Worm (Caenorhabditis elegans) whole organism, L4 larva: ENCODE data around the gene H20J04.4.

Source experiments
- D1046.2 ChIP-seq: fragments of 200-800 bp; sonication (Bioruptor generic); IDR thresholded peaks from 2 replicates; pipeline ENCODE4 v1.3.6; 2022; ENCODE audit warnings: missing genetic modification characterization, missing compliant biosample characterization
- F10B5.3 ChIP-seq: sonication (generic microtip); optimal IDR thresholded peaks from 2 replicates; lab custom pipeline; 2016; ENCODE audit warnings: mild to moderate bottlenecking, missing genetic modification characterization, missing compliant biosample characterization
- F37D6.2 ChIP-seq: sonication (generic microtip); optimal IDR thresholded peaks from 2 replicates; lab custom pipeline; 2016; ENCODE audit warnings: mild to moderate bottlenecking, missing genetic modification characterization, missing compliant biosample characterization
- R02D3.7 ChIP-seq: fragments of 150-350 bp; sonication (generic microtip); optimal IDR thresholded peaks from 3 replicates; lab custom pipeline; 2014; ENCODE audit warnings: missing biosample characterization, missing genetic modification characterization
- T20F7.1 ChIP-seq: fragments of 200-800 bp; sonication (Bioruptor generic); optimal IDR thresholded peaks from 2 replicates; lab custom pipeline; 2018; ENCODE audit warnings: mild to moderate bottlenecking, missing genetic modification characterization, missing compliant biosample characterization
- Y48G9A.11 ChIP-seq: fragments of 200-800 bp; sonication (Bioruptor generic); IDR thresholded peaks from 2 replicates; pipeline ENCODE4 v1.3.6; 2022; ENCODE audit warnings: missing genetic modification reagents, missing genetic modification characterization, missing compliant biosample characterization
- Y5F2A.4 ChIP-seq: fragments of 200-800 bp; sonication (Bioruptor generic); optimal IDR thresholded peaks from 2 replicates; lab custom pipeline; 2018; ENCODE audit warnings: mild to moderate bottlenecking, missing genetic modification characterization, missing compliant biosample characterization
- Y75B8A.6 ChIP-seq: fragments of 200-800 bp; sonication (Bioruptor generic); IDR thresholded peaks from 2 replicates; pipeline ENCODE4 v1.3.6; 2022; ENCODE audit warnings: missing genetic modification reagents, missing genetic modification characterization, missing compliant biosample characterization
- ZK337.2 ChIP-seq: fragments of 200-800 bp; sonication (Bioruptor generic); IDR thresholded peaks from 2 replicates; pipeline ENCODE4 v1.3.6; 2022; ENCODE audit warnings: missing genetic modification reagents, missing genetic modification characterization, missing compliant biosample characterization
- aha-1 ChIP-seq: fragments of 150-350 bp; peaks from one replicate; lab custom pipeline; 2014; ENCODE audit warnings: missing biosample characterization, missing genetic modification characterization
- arid-1 ChIP-seq: fragments of 200-800 bp; sonication (Bioruptor generic); conservative IDR thresholded peaks from 2 replicates; pipeline ENCODE4 v1.3.6; 2022; ENCODE audit warnings: missing genetic modification reagents, missing genetic modification characterization, missing compliant biosample characterization
- ceh-44 ChIP-seq: fragments of 200-800 bp; sonication (Bioruptor generic); IDR thresholded peaks from 2 replicates; pipeline ENCODE4 v1.3.6; 2022; ENCODE audit warnings: missing genetic modification reagents, missing genetic modification characterization, missing compliant biosample characterization
- cey-2 ChIP-seq: sonication (generic microtip); optimal IDR thresholded peaks from 3 replicates; lab custom pipeline; 2017; ENCODE audit warnings: missing genetic modification characterization, mild to moderate bottlenecking, missing compliant biosample characterization, antibody characterized with exemption, borderline replicate concordance; ENCODE audit not compliant: insufficient read depth
- daf-16 ChIP-seq, 3 experiments: sonication (generic microtip); optimal IDR thresholded peaks; 2 replicates each; lab custom pipeline; 2016 to 2017; ENCODE audit warnings: missing genetic modification characterization in 3 of 3, missing genetic modification reagents in 3 of 3, mild to moderate bottlenecking in 2 of 3, missing compliant biosample characterization in 2 of 3, missing biosample characterization in 1 of 3, moderate library complexity in 1 of 3
- daf-8 ChIP-seq: fragments of 200-800 bp; sonication (Bioruptor generic); IDR thresholded peaks from 2 replicates; pipeline ENCODE4 v1.3.6; 2022; ENCODE audit warnings: missing genetic modification characterization, missing compliant biosample characterization
- dmd-6 ChIP-seq: fragments of 200-800 bp; sonication (Bioruptor generic); IDR thresholded peaks from 2 replicates; pipeline ENCODE4 v1.3.6; 2022; ENCODE audit warnings: missing genetic modification reagents, missing genetic modification characterization, missing compliant biosample characterization
- dmd-9 ChIP-seq: fragments of 200-800 bp; sonication (Bioruptor generic); IDR thresholded peaks from 2 replicates; pipeline ENCODE4 v1.3.6; 2022; ENCODE audit warnings: missing genetic modification reagents, missing genetic modification characterization, missing compliant biosample characterization
- dve-1 ChIP-seq: sonication (generic microtip); optimal IDR thresholded peaks from 2 replicates; lab custom pipeline; 2017; ENCODE audit warnings: antibody characterized with exemption, mild to moderate bottlenecking, missing genetic modification characterization, missing compliant biosample characterization; ENCODE audit not compliant: insufficient read depth
- gei-8 ChIP-seq: fragments of 200-800 bp; sonication (Bioruptor generic); optimal IDR thresholded peaks from 2 replicates; lab custom pipeline; 2018; ENCODE audit warnings: mild to moderate bottlenecking, missing genetic modification characterization, missing compliant biosample characterization
- hif-1 ChIP-seq, 2 experiments: sonication (generic microtip); optimal IDR thresholded peaks; 2 replicates each; lab custom pipeline; 2016 to 2017; ENCODE audit warnings: missing compliant biosample characterization in 2 of 2, missing genetic modification characterization in 2 of 2, missing genetic modification reagents in 2 of 2, missing genotype in 2 of 2, mild to moderate bottlenecking in 1 of 2
- hlh-11 ChIP-seq: fragments of 200-800 bp; sonication (Bioruptor generic); optimal IDR thresholded peaks from 2 replicates; lab custom pipeline; 2018; ENCODE audit warnings: mild to moderate bottlenecking, missing genetic modification characterization, missing compliant biosample characterization
- hmg-1.1 ChIP-seq: fragments of 200-800 bp; sonication (Bioruptor generic); IDR thresholded peaks from 2 replicates; pipeline ENCODE4 v1.3.6; 2022; ENCODE audit warnings: missing genetic modification reagents, missing genetic modification characterization, missing compliant biosample characterization
- lin-29 ChIP-seq: fragments of 200-800 bp; sonication (Bioruptor generic); IDR thresholded peaks from 2 replicates; pipeline ENCODE4 v1.3.6; 2022; ENCODE audit warnings: missing genetic modification reagents, missing genetic modification characterization, missing compliant biosample characterization
- lin-38 ChIP-seq: fragments of 200-800 bp; sonication (Bioruptor generic); IDR thresholded peaks from 2 replicates; pipeline ENCODE4 v1.3.6; 2022; ENCODE audit warnings: missing genetic modification reagents, missing genetic modification characterization, missing compliant biosample characterization
- madf-5 ChIP-seq, 2 experiments: fragments of 200-800 bp; sonication (Bioruptor generic); IDR thresholded peaks; 2 replicates each; pipeline ENCODE4 v1.3.6; 2022; ENCODE audit warnings: missing compliant biosample characterization in 2 of 2, missing genetic modification characterization in 2 of 2
- mdl-1 ChIP-seq, 2 experiments: fragments of 150-350 bp in 1 of 2; sonication (generic microtip) in 1 of 2; optimal IDR thresholded peaks; 2 replicates each; lab custom pipeline; 2014 to 2017; ENCODE audit warnings: missing biosample characterization in 2 of 2, missing genetic modification characterization in 2 of 2
- mdt-29 ChIP-seq: fragments of 200-800 bp; sonication (Bioruptor generic); IDR thresholded peaks from 2 replicates; pipeline ENCODE4 v1.3.6; 2022; ENCODE audit warnings: missing genetic modification reagents, missing genetic modification characterization, missing compliant biosample characterization
- mes-2 ChIP-seq: sonication (generic microtip); optimal IDR thresholded peaks from 2 replicates; lab custom pipeline; 2016; ENCODE audit warnings: missing genotype, mild to moderate bottlenecking, missing genetic modification characterization, missing compliant biosample characterization; ENCODE audit not compliant: poor library complexity, severe bottlenecking
- nhr-10 ChIP-seq: fragments of 150-350 bp; optimal IDR thresholded peaks from 2 replicates; lab custom pipeline; 2014; ENCODE audit warnings: missing biosample characterization, missing genetic modification characterization
- nhr-28 ChIP-seq: fragments of 150-350 bp; optimal IDR thresholded peaks from 2 replicates; lab custom pipeline; 2014; ENCODE audit warnings: missing biosample characterization, missing genetic modification characterization
- nhr-41 ChIP-seq: fragments of 200-800 bp; sonication (Bioruptor generic); IDR thresholded peaks from 2 replicates; pipeline ENCODE4 v1.3.6; 2022; ENCODE audit warnings: missing genetic modification reagents, missing genetic modification characterization, missing compliant biosample characterization
- nhr-42 ChIP-seq: fragments of 200-800 bp; sonication (Bioruptor generic); IDR thresholded peaks from 2 replicates; pipeline ENCODE4 v1.3.6; 2022; ENCODE audit warnings: missing genetic modification characterization, missing compliant biosample characterization
- nhr-48 ChIP-seq: sonication (generic microtip); optimal IDR thresholded peaks from 2 replicates; lab custom pipeline; 2016; ENCODE audit warnings: mild to moderate bottlenecking, missing genetic modification characterization, missing compliant biosample characterization
- nhr-6 ChIP-seq: fragments of 150-350 bp; optimal IDR thresholded peaks from 2 replicates; lab custom pipeline; 2014; ENCODE audit warnings: missing biosample characterization, missing genetic modification characterization
- pha-4 ChIP-seq, 2 experiments: fragments of 150-350 bp in 1 of 2; fragments of 200-800 bp in 1 of 2; sonication (Bioruptor generic) in 1 of 2; IDR thresholded peaks in 1 of 2; optimal IDR thresholded peaks in 1 of 2; 2 replicates each; pipeline versions ENCODE4 v1.3.6 to Lab custom; 2014 to 2022; ENCODE audit warnings: missing genetic modification characterization in 2 of 2, missing genetic modification reagents in 2 of 2, missing biosample characterization in 1 of 2, missing compliant biosample characterization in 1 of 2
- php-3 ChIP-seq: fragments of 200-800 bp; sonication (Bioruptor generic); IDR thresholded peaks from 2 replicates; pipeline ENCODE4 v1.3.6; 2022; ENCODE audit warnings: missing genetic modification reagents, missing genetic modification characterization, missing compliant biosample characterization
- pqm-1 ChIP-seq: sonication (generic microtip); optimal IDR thresholded peaks from 2 replicates; lab custom pipeline; 2017; ENCODE audit warnings: missing biosample characterization, missing genetic modification characterization
- rbr-2 ChIP-seq: sonication (generic microtip); optimal IDR thresholded peaks from 2 replicates; lab custom pipeline; 2016; ENCODE audit warnings: missing genotype, missing genetic modification characterization, missing compliant biosample characterization
- snpc-4 ChIP-seq: fragments of 150-350 bp; optimal IDR thresholded peaks from 2 replicates; lab custom pipeline; 2014; ENCODE audit warnings: missing biosample characterization, missing genetic modification characterization
- tra-1 ChIP-seq: fragments of 200-800 bp; sonication (Bioruptor generic); IDR thresholded peaks from 2 replicates; pipeline ENCODE4 v1.3.6; 2022; ENCODE audit warnings: missing genetic modification reagents, missing genetic modification characterization, missing compliant biosample characterization
- unc-62 ChIP-seq, 3 experiments: fragments of 150-350 bp in 1 of 3; sonication (generic microtip); optimal IDR thresholded peaks in 2 of 3; peaks in 1 of 3; 1 replicate in 1 of 3; 2 replicates in 2 of 3; lab custom pipeline; 2014 to 2017; ENCODE audit warnings: missing biosample characterization in 3 of 3, missing genetic modification characterization in 3 of 3, missing genetic modification reagents in 3 of 3, missing genotype in 1 of 3
- vab-7 ChIP-seq: fragments of 200-800 bp; sonication (Bioruptor generic); IDR thresholded peaks from 2 replicates; pipeline ENCODE4 v1.3.6; 2022; ENCODE audit warnings: missing genetic modification reagents, missing genetic modification characterization, missing compliant biosample characterization
- zip-11 ChIP-seq: fragments of 200-800 bp; sonication (Bioruptor generic); IDR thresholded peaks from 2 replicates; pipeline ENCODE4 v1.3.6; 2022; ENCODE audit warnings: missing genetic modification characterization, missing compliant biosample characterization
- ztf-11 ChIP-seq: fragments of 150-350 bp; optimal IDR thresholded peaks from 2 replicates; lab custom pipeline; 2014; ENCODE audit warnings: missing biosample characterization, missing genetic modification characterization

H20J04.4 gene

DNA sequence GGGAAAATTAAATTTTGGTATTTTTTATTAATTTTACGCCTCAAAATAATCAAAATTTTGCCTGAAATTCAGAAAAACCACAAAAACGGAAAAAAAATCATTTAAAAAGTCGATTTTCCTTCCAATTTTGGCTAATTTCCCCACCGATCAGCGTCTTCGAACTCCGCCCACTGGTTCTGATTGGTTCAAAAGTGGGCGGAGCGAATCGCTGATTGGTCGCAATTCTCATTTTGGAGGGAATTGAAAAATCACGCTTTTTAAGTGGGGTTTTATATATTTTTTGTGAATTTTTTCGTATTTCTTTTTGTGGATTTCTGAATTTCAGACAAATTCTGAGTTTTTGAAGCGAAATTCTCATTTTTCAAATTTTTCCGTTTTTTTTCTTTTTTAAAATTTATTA, 41.9 kb upstream of the H20J04.4 start:
- TF ChIP-seq daf-16 (GFP tag; optimal IDR thresholded peaks at IDR 0.05; lab: Kevin White, UChicago) (no peak), daf-16 (tag; optimal IDR thresholded peaks at IDR 0.05; lab: Kevin White, UChicago) (no peak), arid-1 (GFP tag; lab: Robert Waterston, UW) (no peak), Y5F2A.4 (no peak), gei-8 (GFP tag; lab: Kevin White, UChicago) (no peak), ceh-44 (GFP tag; lab: Robert Waterston, UW) (no peak), dmd-9 (no peak)

DNA sequence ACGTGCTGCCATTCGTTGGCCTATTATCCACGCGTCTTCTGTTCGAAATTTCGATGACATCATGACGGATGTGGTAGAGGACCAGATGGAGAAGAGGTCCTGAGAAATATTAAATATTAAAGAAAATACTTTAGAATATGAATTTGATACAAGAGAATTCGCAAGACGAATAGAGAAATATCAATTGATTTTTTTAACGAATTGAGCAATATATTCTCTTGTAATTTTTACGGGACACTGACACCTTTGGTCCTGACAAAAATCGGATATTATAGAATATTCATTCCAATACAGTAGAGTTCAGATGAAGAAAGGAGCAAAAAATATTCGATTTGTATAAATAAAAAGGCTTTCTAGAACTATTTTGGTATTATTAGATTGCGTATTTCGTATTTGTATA, 40.7 kb upstream of the H20J04.4 start, which contains the start of gene C01F1.6:
Gene C01F1.6 (minus strand): TSS at position 101 of the 400 bp plus-strand sequence.
- TF ChIP-seq daf-16 (GFP tag; optimal IDR thresholded peaks at IDR 0.05; lab: Kevin White, UChicago): no peak
- TF ChIP-seq daf-16 (tag; optimal IDR thresholded peaks at IDR 0.05; lab: Kevin White, UChicago): no peak
- TF ChIP-seq nhr-41: no peak
- no peak for TF ChIP-seq pha-4 (GFP tag; IDR thresholded peaks at IDR 0.05; lab: Robert Waterston, UW)
- TF ChIP-seq pha-4 (tag; optimal IDR thresholded peaks at IDR 0.05; lab: Kevin White, UChicago): no peak
- no peak for TF ChIP-seq zip-11 (GFP tag; lab: Robert Waterston, UW)
- TF ChIP-seq unc-62 (GFP tag; optimal IDR thresholded peaks at IDR 0.05 in 1 of 2; lab: Kevin White, UChicago): peak in 1 of 2 experiments; percentile 86
- TF ChIP-seq unc-62 (tag; optimal IDR thresholded peaks at IDR 0.05; lab: Kevin White, UChicago): no peak
- TF ChIP-seq aha-1 (tag; lab: Kevin White, UChicago): peak; percentile 5
- no peak for TF ChIP-seq Y5F2A.4
- no peak for TF ChIP-seq hmg-1.1 (GFP tag; lab: Robert Waterston, UW)

DNA sequence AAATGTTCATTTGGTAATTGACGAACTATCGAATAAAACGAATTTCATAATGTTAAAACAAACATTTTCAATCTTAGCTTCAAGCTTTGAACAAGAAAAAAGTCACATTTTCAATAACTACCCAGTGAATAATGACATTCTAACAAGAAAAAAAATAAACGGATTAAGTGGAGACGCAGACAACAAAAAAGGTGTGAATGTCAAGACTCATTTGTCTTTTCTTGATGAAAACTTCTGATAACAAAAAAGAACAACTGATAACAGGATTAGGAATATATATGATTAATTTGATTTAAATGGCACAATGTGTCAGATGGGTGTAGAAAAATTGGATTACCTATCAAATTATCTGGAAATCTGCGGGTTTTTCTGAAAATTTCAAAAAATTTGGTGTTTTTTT, 40.2 kb upstream of the H20J04.4 start:
- TF ChIP-seq nhr-48 (tag; lab: Kevin White, UChicago) (no peak), Y75B8A.6 (GFP tag; lab: Robert Waterston, UW) (no peak), F37D6.2 (no peak), snpc-4 (tag; lab: Kevin White, UChicago) (no peak), dmd-6 (GFP tag; lab: Robert Waterston, UW) (no peak), unc-62 (GFP tag; optimal IDR thresholded peaks at IDR 0.05 in 1 of 2; lab: Kevin White, UChicago) (peak in 1 of 2 experiments; percentile 27), unc-62 (tag; optimal IDR thresholded peaks at IDR 0.05; lab: Kevin White, UChicago) (no peak), Y48G9A.11 (GFP tag; lab: Robert Waterston, UW) (no peak), rbr-2 (tag; lab: Kevin White, UChicago) (no peak), cey-2 (tag; lab: Kevin White, UChicago) (no peak), ztf-11 (no peak), nhr-6 (peak; percentile 32), R02D3.7 (tag; lab: Kevin White, UChicago) (no peak), nhr-42 (GFP tag; lab: Robert Waterston, UW) (no peak), tra-1 (GFP tag; lab: Robert Waterston, UW) (no peak), T20F7.1 (GFP tag; lab: Kevin White, UChicago) (no peak), lin-38 (GFP tag; lab: Robert Waterston, UW) (no peak), vab-7 (GFP tag; lab: Robert Waterston, UW) (no peak), mdl-1 (tag; optimal IDR thresholded peaks at IDR 0.05; lab: Kevin White, UChicago) (no peak), F10B5.3 (tag; lab: Kevin White, UChicago) (no peak), hlh-11 (tag; lab: Kevin White, UChicago) (no peak), lin-29 (GFP tag; lab: Robert Waterston, UW) (no peak), php-3 (no peak), madf-5 (GFP tag; IDR thresholded peaks at IDR 0.05; lab: Robert Waterston, UW) (no peak), hif-1 (tag; optimal IDR thresholded peaks at IDR 0.05; lab: Kevin White, UChicago) (no peak), arid-1 (GFP tag; lab: Robert Waterston, UW) (no peak), ZK337.2 (GFP tag; lab: Robert Waterston, UW) (no peak), nhr-41 (no peak), mes-2 (no peak), dve-1 (peak; percentile 15), pha-4 (GFP tag; IDR thresholded peaks at IDR 0.05; lab: Robert Waterston, UW) (no peak), pha-4 (tag; optimal IDR thresholded peaks at IDR 0.05; lab: Kevin White, UChicago) (no peak), daf-8 (GFP tag; lab: Robert Waterston, UW) (no peak), pqm-1 (tag; lab: Kevin White, UChicago) (peak; percentile 5), hmg-1.1 (GFP tag; lab: Robert Waterston, UW) (no peak), nhr-10 (tag; lab: Kevin White, UChicago) (no peak), mdt-29 (GFP tag; lab: Robert Waterston, UW) (no peak), nhr-28 (tag; lab: Kevin White, UChicago) (peak; percentile 4), D1046.2 (GFP tag; lab: Robert Waterston, UW) (no peak)
